Worm (Caenorhabditis elegans) whole organism, L4/young adult: ENCODE results near the gene F32D8.4.
A peak's percentile ranks its signal among the peaks of the same experiment; 100 is the strongest.

ENCODE experiments used
- W03F9.2 ChIP-seq: fragments of 150-350 bp; optimal IDR thresholded peaks from 2 replicates; lab custom pipeline; 2014; ENCODE audit warnings: missing biosample characterization, missing genetic modification characterization
- dao-5 ChIP-seq: sonication (generic microtip); optimal IDR thresholded peaks from 2 replicates; lab custom pipeline; 2016; ENCODE audit warnings: missing genotype, missing genetic modification characterization, moderate library complexity, missing compliant biosample characterization
- him-1 ChIP-seq: sonication (generic microtip); optimal IDR thresholded peaks from 2 replicates; lab custom pipeline; 2016; ENCODE audit warnings: missing genotype, missing genetic modification reagents, missing genetic modification characterization, missing compliant biosample characterization

F32D8.4 gene

DNA sequence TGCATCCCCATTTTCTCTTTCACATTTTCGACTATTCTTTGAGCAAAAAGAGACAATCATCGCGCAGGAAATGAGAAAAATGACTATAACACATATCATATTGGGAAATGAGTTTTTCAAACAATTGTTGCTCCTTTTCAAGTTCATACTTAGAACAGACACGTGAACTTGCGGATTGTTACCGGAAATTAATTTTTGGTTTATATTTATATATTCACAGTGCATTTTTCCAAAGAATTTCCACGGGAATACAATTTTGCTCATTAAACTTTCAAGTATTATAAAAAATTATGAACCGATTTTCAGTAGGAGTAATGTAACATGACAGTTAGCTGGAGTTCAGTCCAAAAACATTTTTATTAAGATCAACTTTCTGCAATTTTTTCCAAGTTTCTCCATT, 29.9 kb upstream of the F32D8.4 start, which contains the start of gene F58B4.7:
F58B4.7 (minus strand) TSS at position 101 of the 400 bp plus-strand sequence.
- TF ChIP-seq him-1 (tag; lab: Kevin White, UChicago), result no peak

DNA sequence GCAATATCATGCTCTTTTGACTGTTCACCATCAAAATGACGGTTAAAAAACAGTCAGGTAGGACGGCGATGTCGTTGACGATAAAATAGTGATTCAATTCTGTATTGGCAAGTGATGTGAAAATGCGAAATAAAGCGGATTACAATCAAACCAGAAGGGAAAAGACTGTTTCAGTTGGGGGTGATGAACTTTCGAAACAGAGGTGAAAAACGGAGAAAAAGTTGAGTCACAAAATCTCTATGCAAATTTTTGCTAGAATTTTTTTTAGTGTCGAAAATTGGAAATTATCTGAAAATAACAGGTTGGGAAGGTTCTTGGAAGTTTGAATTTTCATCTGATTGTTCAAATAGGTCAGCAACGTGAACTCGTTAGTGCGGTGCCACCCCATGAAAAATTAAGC, 28.4 kb upstream of the F32D8.4 start, which contains the start of gene nas-31:
nas-31 (minus strand) TSS at position 101 of the 400 bp plus-strand sequence.
- TF ChIP-seq W03F9.2 (tag; lab: Kevin White, UChicago) (no peak), dao-5 (no peak), him-1 (tag; lab: Kevin White, UChicago) (no peak)

DNA sequence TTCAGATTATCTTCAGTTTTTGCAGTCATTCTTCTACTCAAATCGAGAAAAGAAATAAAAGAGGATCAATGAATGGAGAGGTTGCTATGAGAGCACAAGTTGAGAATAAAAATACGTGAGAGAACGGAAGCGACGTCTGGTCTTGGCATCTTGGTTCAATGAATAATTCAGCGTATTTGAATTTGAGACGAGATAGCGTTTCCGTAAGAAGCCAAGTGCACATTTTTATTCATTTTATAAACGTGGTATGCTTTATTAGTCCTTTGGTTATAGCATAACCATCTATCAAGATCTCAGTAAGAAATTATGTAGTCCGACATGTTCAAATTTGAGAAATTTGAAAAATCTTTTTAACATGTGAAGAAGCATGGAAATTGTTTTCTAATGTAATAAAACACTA, 25.0 kb upstream of the F32D8.4 start, which contains the start of gene F58B4.2:
F58B4.2 (minus strand) TSS at position 101 of the 400 bp plus-strand sequence.
- TF ChIP-seq dao-5 (no peak), W03F9.2 (tag; lab: Kevin White, UChicago) (no peak), him-1 (tag; lab: Kevin White, UChicago) (no peak)

DNA sequence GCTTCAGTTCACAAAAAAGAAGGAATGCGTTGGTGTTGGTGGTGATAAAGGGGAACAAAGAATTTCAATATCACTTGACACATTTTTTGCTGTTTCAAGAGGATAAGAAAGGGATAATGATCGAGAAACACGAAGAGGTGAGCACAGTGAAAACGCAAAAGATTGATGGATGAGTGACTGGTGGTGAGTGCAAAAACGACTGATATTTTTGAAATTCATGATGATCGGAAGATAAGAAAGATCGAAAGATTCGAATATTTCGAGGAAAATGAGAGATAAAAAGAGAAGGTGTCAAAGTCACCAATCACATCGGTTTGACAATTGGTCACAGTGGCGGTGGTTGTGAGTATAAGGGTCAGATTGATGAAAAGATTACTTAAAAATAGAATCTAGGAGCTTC, 22.6 kb upstream of the F32D8.4 start:
- TF ChIP-seq W03F9.2 (tag; lab: Kevin White, UChicago) (no peak), him-1 (tag; lab: Kevin White, UChicago) (no peak), dao-5 (no peak)

DNA sequence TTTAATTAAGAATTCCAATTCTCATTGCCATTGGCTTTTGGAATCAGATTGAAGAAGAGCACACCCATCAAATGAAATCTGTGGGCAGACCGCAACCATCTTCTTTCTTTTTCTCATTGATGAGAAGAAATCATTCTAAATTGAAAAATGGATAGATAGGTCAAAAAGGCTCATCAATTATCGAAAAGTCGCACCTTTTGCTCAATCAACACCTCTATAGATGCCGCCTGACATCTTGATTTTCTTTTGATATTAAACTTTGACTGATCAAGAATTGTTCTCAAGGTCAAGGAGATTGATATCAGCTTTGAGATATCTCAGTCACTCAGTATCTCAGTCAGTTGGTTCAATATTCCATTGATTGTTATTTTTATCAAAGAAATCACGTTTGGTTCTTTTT, 16.6 kb upstream of the F32D8.4 start:
- TF ChIP-seq him-1 (tag; lab: Kevin White, UChicago) (no peak), W03F9.2 (tag; lab: Kevin White, UChicago) (no peak), dao-5 (no peak)

DNA sequence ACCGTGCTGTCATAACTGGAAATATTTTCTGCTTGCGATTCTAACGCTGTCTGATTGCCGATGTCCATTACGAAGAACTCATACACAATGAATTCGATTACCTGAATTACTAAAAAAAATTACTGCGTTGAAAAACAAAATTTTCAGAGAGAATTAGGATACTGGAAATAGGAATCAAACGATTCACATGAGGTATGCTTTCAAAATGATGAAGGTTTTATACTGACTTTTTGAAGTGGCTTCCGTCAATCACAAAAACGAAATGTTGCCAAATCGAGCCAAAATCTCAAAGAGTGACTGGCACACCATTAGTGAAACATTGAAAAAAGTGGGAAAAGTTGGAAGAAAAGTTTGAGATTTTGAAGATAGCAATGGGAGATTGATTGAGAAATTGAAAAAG, 15.7 kb upstream of the F32D8.4 start, which contains the start of gene zzz-1:
zzz-1 (minus strand) TSS at position 101 of the 400 bp plus-strand sequence.
- no peak for TF ChIP-seq W03F9.2 (tag; lab: Kevin White, UChicago)
- no peak for TF ChIP-seq dao-5
- TF ChIP-seq him-1 (tag; lab: Kevin White, UChicago), result no peak

DNA sequence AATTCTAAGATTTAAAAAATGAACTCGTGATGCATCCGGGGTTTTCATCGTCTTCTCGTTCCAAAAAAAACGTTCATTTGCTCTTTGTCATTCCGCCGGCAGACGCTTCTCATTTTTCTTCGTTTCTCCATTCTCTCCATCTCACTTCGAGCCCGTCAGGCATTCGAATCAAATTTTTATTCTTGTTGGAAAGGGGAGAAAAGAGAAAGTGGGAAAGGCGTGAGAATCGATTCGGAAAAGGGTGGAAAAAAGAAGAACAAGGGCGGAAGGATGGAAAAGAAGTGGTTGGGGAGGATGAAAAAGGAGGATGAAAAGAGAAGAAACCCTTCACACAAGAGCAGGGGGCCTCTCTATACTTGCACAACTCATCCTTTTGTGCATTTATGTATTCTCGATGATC, 11.4 kb upstream of the F32D8.4 start:
- TF ChIP-seq him-1 (tag; lab: Kevin White, UChicago) (no peak), dao-5 (no peak), W03F9.2 (tag; lab: Kevin White, UChicago) (no peak)

DNA sequence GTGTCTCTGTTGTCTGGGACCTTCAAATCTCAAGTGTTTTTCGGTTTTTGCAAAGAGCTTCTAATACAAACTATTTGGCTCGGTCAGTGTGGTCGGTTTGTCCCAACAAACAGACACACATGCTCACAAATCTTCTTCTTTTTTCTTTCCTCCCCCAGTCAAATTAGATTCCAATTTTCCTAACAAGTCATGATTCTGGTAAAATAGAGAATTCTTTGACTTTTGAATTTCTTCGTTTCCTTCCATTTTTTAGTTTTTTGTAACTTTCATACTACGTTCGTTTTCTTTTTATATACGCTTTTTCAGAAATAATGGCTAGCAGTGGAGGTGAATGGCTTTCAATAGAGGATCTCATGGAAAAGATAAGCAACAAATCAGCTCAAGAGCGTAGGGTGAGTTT, 10.4 kb upstream of the F32D8.4 start, which contains the start of gene F32D8.15:
F32D8.15 (plus strand) TSS at position 301 of the 400 bp plus-strand sequence.
- no peak for TF ChIP-seq W03F9.2 (tag; lab: Kevin White, UChicago)
- TF ChIP-seq dao-5, result no peak
- TF ChIP-seq him-1 (tag; lab: Kevin White, UChicago), result no peak

DNA sequence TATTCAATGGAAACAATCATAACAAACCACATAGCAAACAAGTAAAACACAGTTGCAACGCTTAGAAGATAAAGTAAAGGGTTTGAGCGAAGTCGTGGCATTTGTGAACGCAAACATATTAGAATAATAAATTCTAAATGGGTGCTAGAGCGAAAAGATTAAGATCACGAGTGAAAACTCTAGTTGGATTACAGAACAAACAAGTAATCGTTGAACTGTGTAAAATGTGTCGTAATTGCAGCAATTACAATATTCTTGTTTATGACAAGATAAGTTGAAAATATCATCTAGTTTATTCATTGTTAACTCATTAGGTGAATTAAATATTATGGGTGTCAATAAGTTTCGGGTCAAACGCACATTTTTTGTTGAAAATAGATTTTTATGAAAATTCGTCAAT, 9.3 kb upstream of the F32D8.4 start, which contains the start of gene F32D8.8:
F32D8.8 (minus strand) TSS at position 101 of the 400 bp plus-strand sequence.
- no peak for TF ChIP-seq him-1 (tag; lab: Kevin White, UChicago)
- no peak for TF ChIP-seq dao-5
- TF ChIP-seq W03F9.2 (tag; lab: Kevin White, UChicago), result no peak

DNA sequence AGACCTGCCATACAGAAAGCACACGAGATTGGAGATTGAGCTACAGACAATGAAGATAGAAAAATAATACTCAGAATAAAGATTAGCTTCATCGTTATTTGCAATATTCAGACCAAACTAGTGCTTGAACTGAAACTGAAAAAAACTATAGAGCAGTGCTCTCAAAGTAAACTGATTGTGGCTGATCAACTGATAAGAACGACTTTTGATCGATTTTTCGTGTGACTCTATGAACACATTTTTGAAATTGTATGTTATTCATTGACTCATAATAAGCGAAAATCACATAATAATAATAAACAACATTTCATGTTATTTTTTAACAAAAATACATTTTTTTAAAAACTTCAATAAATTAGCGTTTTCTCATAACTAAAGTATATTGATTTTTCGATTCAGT, 7.8 kb upstream of the F32D8.4 start, which contains the start of gene spp-16:
spp-16 (minus strand) TSS at position 179 of the 400 bp plus-strand sequence.
- no peak for TF ChIP-seq him-1 (tag; lab: Kevin White, UChicago)
- TF ChIP-seq dao-5, result no peak
- TF ChIP-seq W03F9.2 (tag; lab: Kevin White, UChicago), result no peak

DNA sequence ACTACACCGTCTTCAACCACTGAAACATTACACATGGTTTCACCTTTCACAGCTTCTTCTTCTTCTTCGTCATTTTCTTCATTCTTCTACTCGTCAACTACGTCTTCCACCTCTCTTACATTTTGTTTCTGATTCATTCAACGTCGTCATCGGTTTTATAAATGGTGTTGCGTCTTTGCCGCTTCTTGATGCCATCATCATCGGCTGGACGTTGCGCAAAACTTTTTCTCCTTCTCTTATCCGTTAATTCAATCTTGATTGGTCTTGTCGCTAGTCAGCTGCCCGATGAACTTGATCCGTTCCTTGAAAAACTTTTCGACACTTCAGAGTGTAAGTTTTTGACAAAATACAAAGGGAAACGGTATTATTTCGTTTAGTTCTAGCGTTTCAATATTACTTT, 5.3 kb upstream of the F32D8.4 start:
- TF ChIP-seq him-1 (tag; lab: Kevin White, UChicago) (no peak), W03F9.2 (tag; lab: Kevin White, UChicago) (no peak), dao-5 (no peak)

DNA sequence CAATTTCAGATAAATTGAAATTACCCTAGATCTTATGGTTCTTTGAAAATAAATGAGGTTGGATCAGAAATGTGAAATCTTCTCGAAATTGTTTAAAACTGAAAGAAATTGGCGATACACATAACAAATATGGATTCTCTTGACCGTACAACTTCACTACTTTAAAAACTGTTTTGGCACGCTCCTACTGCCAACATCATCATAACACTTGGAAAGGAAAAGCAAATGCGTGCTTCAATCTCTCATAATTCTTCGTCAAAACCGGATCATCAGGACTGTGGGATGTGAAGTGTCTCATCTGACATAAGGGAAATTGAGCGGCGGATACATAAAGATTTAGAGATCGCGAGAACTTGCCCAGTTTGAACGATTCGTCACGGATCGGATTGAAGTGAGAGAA, 4.7 kb upstream of the F32D8.4 start, which contains the start of gene F32D8.7:
F32D8.7 (plus strand) TSS at position 329 of the 400 bp plus-strand sequence.
- TF ChIP-seq him-1 (tag; lab: Kevin White, UChicago) (no peak), W03F9.2 (tag; lab: Kevin White, UChicago) (no peak), dao-5 (no peak)

DNA sequence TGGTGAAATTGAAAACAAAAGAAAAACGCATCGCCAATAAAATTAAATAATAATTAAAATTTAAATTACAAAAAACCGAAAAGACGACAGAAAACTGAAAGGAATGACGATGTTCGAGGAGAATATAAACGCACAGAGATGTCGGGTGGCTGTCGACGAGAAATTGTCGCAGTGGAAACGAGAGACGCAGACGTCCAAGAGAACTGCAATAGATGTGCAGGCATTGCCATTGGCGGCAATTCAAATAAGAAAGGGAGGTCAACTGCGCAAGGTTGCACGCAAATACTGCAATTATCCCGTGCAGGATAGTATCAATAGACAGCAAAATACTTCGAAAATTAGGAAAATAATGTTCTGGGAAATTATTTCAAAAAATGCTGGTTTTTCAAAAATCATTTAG, 3.8 kb upstream of the F32D8.4 start:
- TF ChIP-seq dao-5 (peak; percentile 43), him-1 (tag; lab: Kevin White, UChicago) (peak; percentile 97), W03F9.2 (tag; lab: Kevin White, UChicago) (peak; percentile 97)

DNA sequence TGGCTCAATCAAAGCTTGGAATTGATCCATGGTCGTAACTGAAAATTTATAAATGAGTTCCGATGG, 3.6 kb upstream of the F32D8.4 start, which contains the start of gene sec-61.G:
sec-61.G (minus strand) TSS at position 38 of the 66 bp plus-strand sequence.
- TF ChIP-seq him-1 (tag; lab: Kevin White, UChicago), result no peak

DNA sequence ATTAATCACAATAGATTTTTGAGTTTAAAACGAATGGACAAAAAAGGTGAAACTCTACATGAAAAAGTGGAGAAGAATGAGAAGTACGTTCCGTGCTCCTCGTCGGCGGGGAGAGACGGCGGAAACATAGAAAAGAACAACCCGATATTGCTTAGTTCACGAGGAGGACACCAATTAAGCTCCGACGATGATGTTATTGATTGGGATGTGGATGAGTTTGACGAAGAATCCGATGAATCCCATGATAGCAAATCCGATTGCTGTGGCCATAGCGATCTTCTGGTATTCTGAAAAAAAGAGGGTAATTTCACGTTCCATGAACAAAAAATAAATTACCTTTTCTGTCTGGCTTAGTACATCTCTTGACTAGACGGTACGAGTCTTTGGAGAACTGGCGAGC, 3.3 kb upstream of the F32D8.4 start:
- TF ChIP-seq W03F9.2 (tag; lab: Kevin White, UChicago), result no peak
- no peak for TF ChIP-seq him-1 (tag; lab: Kevin White, UChicago)
- TF ChIP-seq dao-5, result no peak
